Worm (Caenorhabditis elegans): ENCODE results near the gene gldi-2.

The gldi-2 gene

DNA sequence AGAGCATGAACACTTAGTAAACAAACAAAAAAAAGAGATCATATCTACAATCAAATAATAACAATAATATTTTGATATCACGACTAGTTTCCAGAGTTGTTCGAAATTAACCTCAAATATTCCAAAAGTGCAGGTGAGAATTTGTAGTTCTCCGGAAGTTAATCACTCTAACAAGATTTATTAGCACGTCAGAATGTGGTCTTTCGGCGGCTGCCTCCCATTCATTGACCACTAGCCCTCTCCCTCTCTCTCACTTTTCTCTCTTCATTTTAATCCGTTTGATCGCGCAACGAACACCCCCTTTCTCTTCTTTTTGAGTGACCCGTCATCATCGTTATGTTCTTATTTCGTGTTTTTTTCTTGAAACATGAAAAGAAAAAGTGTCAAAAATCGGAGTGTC lies 42.5 kb downstream of the gldi-2 start:
- TF ChIP-seq ama-1 (optimal IDR thresholded peaks at IDR 0.05) (no peak), eor-1 (tag; optimal IDR thresholded peaks at IDR 0.05) (no peak), nhr-43 (tag; optimal IDR thresholded peaks at IDR 0.05; ENCODE audit: poor library complexity, severe bottlenecking) (peak; percentile 63), nhr-28 (tag; optimal IDR thresholded peaks at IDR 0.05) (no peak), egl-27 (tag; optimal IDR thresholded peaks at IDR 0.05) (no peak), zag-1 (tag; optimal IDR thresholded peaks at IDR 0.05) (no peak), unc-39 (tag; optimal IDR thresholded peaks at IDR 0.05) (no peak), skn-1 (tag; optimal IDR thresholded peaks at IDR 0.05) (no peak), snpc-4 (tag; optimal IDR thresholded peaks at IDR 0.05) (no peak), pqm-1 (tag; optimal IDR thresholded peaks at IDR 0.05) (no peak), sea-2 (GFP tag; optimal IDR thresholded peaks at IDR 0.05) (no peak), ZK546.5 (tag; optimal IDR thresholded peaks at IDR 0.05) (no peak), lin-15B (tag; optimal IDR thresholded peaks at IDR 0.05) (no peak), ceh-28 (tag; optimal IDR thresholded peaks at IDR 0.05) (no peak), lsy-12 (tag; optimal IDR thresholded peaks at IDR 0.05) (no peak), nhr-25 (tag; optimal IDR thresholded peaks at IDR 0.05) (peak; percentile 38), unc-62 (GFP tag; optimal IDR thresholded peaks at IDR 0.05) (peak; percentile 91), egl-5 (tag; optimal IDR thresholded peaks at IDR 0.05) (peak; percentile 45), ztf-11 (tag; optimal IDR thresholded peaks at IDR 0.05) (no peak), fkh-2 (tag; optimal IDR thresholded peaks at IDR 0.05) (no peak), fkh-10 (GFP tag; optimal IDR thresholded peaks at IDR 0.05) (no peak), nhr-76 (tag; optimal IDR thresholded peaks at IDR 0.05) (no peak), R02D3.7 (tag; optimal IDR thresholded peaks at IDR 0.05) (no peak), nhr-11 (tag; optimal IDR thresholded peaks at IDR 0.05) (no peak), nhr-12 (tag; optimal IDR thresholded peaks at IDR 0.05) (no peak), nhr-237 (tag; optimal IDR thresholded peaks at IDR 0.05) (no peak), ceh-82 (tag; optimal IDR thresholded peaks at IDR 0.05) (no peak), tbx-2 (tag; optimal IDR thresholded peaks at IDR 0.05) (no peak), aly-2 (tag; optimal IDR thresholded peaks at IDR 0.05) (no peak), hmg-11 (tag; optimal IDR thresholded peaks at IDR 0.05) (no peak), daf-12 (tag; optimal IDR thresholded peaks at IDR 0.05) (no peak), ztf-4 (tag; optimal IDR thresholded peaks at IDR 0.05) (no peak), jun-1 (tag; optimal IDR thresholded peaks at IDR 0.05) (no peak), elt-1 (tag; optimal IDR thresholded peaks at IDR 0.05) (no peak), ceh-9 (tag; optimal IDR thresholded peaks at IDR 0.05) (no peak), nhr-77 (tag; optimal IDR thresholded peaks at IDR 0.05) (no peak), pha-4 (tag; optimal IDR thresholded peaks at IDR 0.05) (no peak), nfya-1 (tag; optimal IDR thresholded peaks at IDR 0.05; ENCODE audit: insufficient read depth) (peak; percentile 27), nhr-67 (tag; optimal IDR thresholded peaks at IDR 0.05) (no peak), mdl-1 (tag; optimal IDR thresholded peaks at IDR 0.05) (no peak), ceh-16 (tag; optimal IDR thresholded peaks at IDR 0.05) (no peak), mml-1 (tag; optimal IDR thresholded peaks at IDR 0.05) (no peak), lin-39 (tag; optimal IDR thresholded peaks at IDR 0.05) (peak; percentile 63), elt-2 (tag; optimal IDR thresholded peaks at IDR 0.05) (no peak), nhr-23 (tag; optimal IDR thresholded peaks at IDR 0.05) (peak; percentile 53)

DNA sequence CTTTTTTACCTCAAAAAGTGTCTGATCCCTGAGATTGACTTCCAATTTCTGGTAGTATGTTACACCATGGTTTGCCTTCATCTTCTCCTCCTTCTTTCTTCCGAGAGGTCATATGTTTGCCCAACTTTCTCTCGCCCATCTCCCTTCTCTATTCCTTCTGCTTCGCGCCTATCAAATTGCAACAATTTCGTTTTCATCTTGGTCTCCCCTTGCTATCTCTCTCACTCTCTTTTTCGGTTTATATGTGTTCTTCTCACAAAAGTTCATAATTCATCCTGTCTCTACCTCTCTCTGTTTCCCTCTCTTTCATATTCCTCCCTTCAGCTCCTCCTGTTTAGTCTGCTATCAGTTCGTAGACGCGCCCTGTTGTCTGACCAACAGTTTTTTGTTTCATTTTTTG lies 43.5 kb downstream of the gldi-2 start:
- no peak for TF ChIP-seq nhr-67 (tag; optimal IDR thresholded peaks at IDR 0.05)
- peak; percentile 55 for TF ChIP-seq unc-62 (GFP tag; optimal IDR thresholded peaks at IDR 0.05)
- TF ChIP-seq ceh-28 (tag; optimal IDR thresholded peaks at IDR 0.05), result no peak
- TF ChIP-seq elt-1 (tag; optimal IDR thresholded peaks at IDR 0.05), result no peak
- peak; percentile 38 for TF ChIP-seq jun-1 (tag; optimal IDR thresholded peaks at IDR 0.05)
- TF ChIP-seq nfya-1 (tag; optimal IDR thresholded peaks at IDR 0.05; ENCODE audit: insufficient read depth), result peak; percentile 61
- TF ChIP-seq nhr-28 (tag; optimal IDR thresholded peaks at IDR 0.05), result no peak
- TF ChIP-seq lin-39 (tag; optimal IDR thresholded peaks at IDR 0.05), result no peak
- peak; percentile 37 for TF ChIP-seq nhr-25 (tag; optimal IDR thresholded peaks at IDR 0.05)
- no peak for TF ChIP-seq ceh-9 (tag; optimal IDR thresholded peaks at IDR 0.05)
- no peak for TF ChIP-seq egl-27 (tag; optimal IDR thresholded peaks at IDR 0.05)
- TF ChIP-seq pha-4 (tag; optimal IDR thresholded peaks at IDR 0.05), result peak; percentile 55
- peak; percentile 81 for TF ChIP-seq elt-2 (tag; optimal IDR thresholded peaks at IDR 0.05)
- TF ChIP-seq snpc-4 (tag; optimal IDR thresholded peaks at IDR 0.05), result no peak
- TF ChIP-seq lsy-12 (tag; optimal IDR thresholded peaks at IDR 0.05), result no peak
- TF ChIP-seq sea-2 (GFP tag; optimal IDR thresholded peaks at IDR 0.05), result no peak
- TF ChIP-seq pqm-1 (tag; optimal IDR thresholded peaks at IDR 0.05), result no peak

All from whole organism, L3 larva.